Worm (Caenorhabditis elegans) whole organism, L3 larva: ENCODE data around the gene Y42A5A.3.

Experiments used
- ZK546.5 ChIP-seq: sonication (generic microtip); optimal IDR thresholded peaks from 2 replicates; lab custom pipeline; 2017; ENCODE audit warnings: missing biosample characterization, missing genetic modification characterization
- aly-2 ChIP-seq: fragments of 150-350 bp; optimal IDR thresholded peaks from 2 replicates; lab custom pipeline; 2014; ENCODE audit warnings: missing biosample characterization, missing genetic modification characterization
- ama-1 ChIP-seq: fragments of 150-350 bp; optimal IDR thresholded peaks from 2 replicates; lab custom pipeline; 2018
- ceh-28 ChIP-seq: fragments of 150-350 bp; optimal IDR thresholded peaks from 2 replicates; lab custom pipeline; 2014; ENCODE audit warnings: missing biosample characterization, missing genetic modification reagents, missing genetic modification characterization
- ceh-82 ChIP-seq: fragments of 150-350 bp; optimal IDR thresholded peaks from 2 replicates; lab custom pipeline; 2014; ENCODE audit warnings: missing biosample characterization, missing genetic modification characterization
- daf-12 ChIP-seq: fragments of 150-350 bp; optimal IDR thresholded peaks from 2 replicates; lab custom pipeline; 2014; ENCODE audit warnings: missing biosample characterization, missing genetic modification reagents, missing genetic modification characterization
- egl-5 ChIP-seq: fragments of 150-350 bp; optimal IDR thresholded peaks from 2 replicates; lab custom pipeline; 2017; ENCODE audit warnings: missing biosample characterization, missing genetic modification reagents, missing genetic modification characterization, inconsistent platforms
- elt-2 ChIP-seq: sonication (generic microtip); optimal IDR thresholded peaks from 2 replicates; lab custom pipeline; 2016; ENCODE audit warnings: missing genetic modification reagents, mild to moderate bottlenecking, missing genetic modification characterization, missing compliant biosample characterization
- elt-3 ChIP-seq, 3 experiments: fragments of 150-350 bp in 1 of 3; sonication (generic microtip) in 2 of 3; optimal IDR thresholded peaks; 2 replicates in 2 of 3; 4 replicates in 1 of 3; lab custom pipeline; 2014 to 2017; ENCODE audit warnings: missing biosample characterization in 3 of 3, missing genetic modification characterization in 3 of 3
- fkh-10 ChIP-seq: sonication (generic microtip); optimal IDR thresholded peaks from 2 replicates; lab custom pipeline; 2017; ENCODE audit warnings: missing biosample characterization, missing genetic modification reagents, missing genetic modification characterization
- fkh-2 ChIP-seq: fragments of 150-350 bp; optimal IDR thresholded peaks from 2 replicates; lab custom pipeline; 2014; ENCODE audit warnings: missing biosample characterization, missing genetic modification reagents, missing genetic modification characterization
- fos-1 ChIP-seq: fragments of 150-350 bp; optimal IDR thresholded peaks from 2 replicates; lab custom pipeline; 2014; ENCODE audit warnings: missing biosample characterization, missing genetic modification characterization
- hmg-11 ChIP-seq: sonication (generic microtip); optimal IDR thresholded peaks from 2 replicates; lab custom pipeline; 2016; ENCODE audit warnings: missing genetic modification characterization, missing compliant biosample characterization
- jun-1 ChIP-seq: fragments of 150-350 bp; optimal IDR thresholded peaks from 2 replicates; lab custom pipeline; 2014; ENCODE audit warnings: missing biosample characterization, missing genetic modification reagents, missing genetic modification characterization
- lin-15B ChIP-seq: fragments of 150-350 bp; optimal IDR thresholded peaks from 2 replicates; lab custom pipeline; 2014; ENCODE audit warnings: missing biosample characterization, missing genetic modification characterization
- lin-39 ChIP-seq: fragments of 150-350 bp; optimal IDR thresholded peaks from 2 replicates; lab custom pipeline; 2018; ENCODE audit warnings: missing biosample characterization, missing genetic modification reagents, missing genetic modification characterization
- mdl-1 ChIP-seq: fragments of 150-350 bp; optimal IDR thresholded peaks from 2 replicates; lab custom pipeline; 2014; ENCODE audit warnings: missing biosample characterization, missing genetic modification characterization
- mml-1 ChIP-seq: fragments of 150-350 bp; sonication (generic microtip); optimal IDR thresholded peaks from 3 replicates; lab custom pipeline; 2014; ENCODE audit warnings: missing biosample characterization, missing genetic modification characterization
- nhr-12 ChIP-seq: fragments of 150-350 bp; optimal IDR thresholded peaks from 2 replicates; lab custom pipeline; 2014; ENCODE audit warnings: missing biosample characterization, missing genetic modification characterization
- nhr-23 ChIP-seq: fragments of 150-350 bp; optimal IDR thresholded peaks from 2 replicates; lab custom pipeline; 2014; ENCODE audit warnings: missing biosample characterization, missing genetic modification reagents, missing genetic modification characterization
- nhr-25 ChIP-seq: sonication (generic microtip); optimal IDR thresholded peaks from 2 replicates; lab custom pipeline; 2017; ENCODE audit warnings: missing biosample characterization, missing genetic modification characterization
- nhr-43 ChIP-seq: sonication (generic microtip); optimal IDR thresholded peaks from 2 replicates; lab custom pipeline; 2016; ENCODE audit warnings: mild to moderate bottlenecking, missing genetic modification characterization, missing compliant biosample characterization; ENCODE audit not compliant: poor library complexity, severe bottlenecking
- nhr-76 ChIP-seq: fragments of 150-350 bp; sonication (generic microtip); optimal IDR thresholded peaks from 5 replicates; lab custom pipeline; 2014; ENCODE audit warnings: missing biosample characterization, missing genetic modification characterization
- nhr-77 ChIP-seq: fragments of 150-350 bp; optimal IDR thresholded peaks from 2 replicates; lab custom pipeline; 2014; ENCODE audit warnings: missing biosample characterization, missing genetic modification characterization
- pha-4 ChIP-seq: fragments of 150-350 bp; optimal IDR thresholded peaks from 2 replicates; lab custom pipeline; 2014; ENCODE audit warnings: missing biosample characterization, missing genetic modification reagents, missing genetic modification characterization
- pqm-1 ChIP-seq: fragments of 150-350 bp; optimal IDR thresholded peaks from 2 replicates; lab custom pipeline; 2017; ENCODE audit warnings: missing biosample characterization, missing genetic modification characterization, inconsistent platforms
- snpc-4 ChIP-seq: fragments of 150-350 bp; optimal IDR thresholded peaks from 2 replicates; lab custom pipeline; 2014; ENCODE audit warnings: missing biosample characterization, missing genetic modification characterization
- tbx-2 ChIP-seq: sonication (generic microtip); optimal IDR thresholded peaks from 2 replicates; lab custom pipeline; 2016; ENCODE audit warnings: mild to moderate bottlenecking, missing genetic modification characterization, missing compliant biosample characterization
- unc-62 ChIP-seq: fragments of 150-350 bp; sonication (generic microtip); optimal IDR thresholded peaks from 4 replicates; lab custom pipeline; 2014; ENCODE audit warnings: missing biosample characterization, missing genetic modification reagents, missing genetic modification characterization
- zag-1 ChIP-seq: fragments of 150-350 bp; optimal IDR thresholded peaks from 2 replicates; lab custom pipeline; 2014; ENCODE audit warnings: missing biosample characterization, missing genetic modification characterization
- ztf-4 ChIP-seq: fragments of 150-350 bp; optimal IDR thresholded peaks from 2 replicates; lab custom pipeline; 2014; ENCODE audit warnings: missing biosample characterization, missing genetic modification characterization

Gene Y42A5A.3

ce11 chrV:11073354-11073753, 22.4 kb downstream of the Y42A5A.3 start:
- TF ChIP-seq lin-15B (tag; lab: Kevin White, UChicago) (no peak), nhr-77 (tag; lab: Kevin White, UChicago) (no peak), snpc-4 (no peak), zag-1 (tag; lab: Kevin White, UChicago) (no peak), mml-1 (tag; lab: Kevin White, UChicago) (no peak), nhr-12 (tag; lab: Kevin White, UChicago) (no peak), nhr-43 (tag; lab: Kevin White, UChicago) (no peak), ZK546.5 (tag; lab: Kevin White, UChicago) (no peak)

- TF ChIP-seq nhr-23 (tag; lab: Kevin White, UChicago) (no peak), fkh-10 (GFP tag; lab: Kevin White, UChicago) (no peak), nhr-25 (tag; lab: Kevin White, UChicago) (no peak), aly-2 (no peak), lin-39 (no peak), ama-1 (peak; percentile 20), fos-1 (tag; lab: Kevin White, UChicago) (no peak)
Observed at ce11 chrV:11071453-11071852, 24.3 kb downstream of the Y42A5A.3 start.

- TF ChIP-seq jun-1 (tag; lab: Kevin White, UChicago): peak; percentile 2
- TF ChIP-seq elt-2 (tag; lab: Kevin White, UChicago): peak; percentile 54
- TF ChIP-seq aly-2: no peak
- peak; percentile 66 for TF ChIP-seq ceh-28 (tag; lab: Kevin White, UChicago)
- TF ChIP-seq fkh-10 (GFP tag; lab: Kevin White, UChicago): no peak
- peak; percentile 34 for TF ChIP-seq nhr-43 (tag; lab: Kevin White, UChicago)
- TF ChIP-seq pqm-1 (tag; lab: Kevin White, UChicago): peak; percentile 47
- peak; percentile 62 for TF ChIP-seq pha-4 (tag; lab: Kevin White, UChicago)
- TF ChIP-seq unc-62 (GFP tag; lab: Kevin White, UChicago): no peak
- TF ChIP-seq nhr-25 (tag; lab: Kevin White, UChicago): peak; percentile 36
Observed at ce11 chrV:11070388-11070787, 25.4 kb downstream of the Y42A5A.3 start.

- TF ChIP-seq elt-2 (tag; lab: Kevin White, UChicago) (peak; percentile 98), mdl-1 (tag; lab: Kevin White, UChicago) (no peak), jun-1 (tag; lab: Kevin White, UChicago) (peak; percentile 86), pqm-1 (tag; lab: Kevin White, UChicago) (peak; percentile 99), fos-1 (tag; lab: Kevin White, UChicago) (no peak), pha-4 (tag; lab: Kevin White, UChicago) (peak; percentile 83)
Observed at ce11 chrV:11069277-11069676, 26.5 kb downstream of the Y42A5A.3 start, which contains the start of gene T04C12.8. Gene T04C12.8, minus strand, starts transcription at chrV:11069358.

ce11 chrV:11065513-11065912, 30.3 kb downstream of the Y42A5A.3 start, which contains the start of gene nlp-80:
Gene nlp-80, minus strand, starts transcription at chrV:11065613.
- no peak for TF ChIP-seq nhr-76 (tag; lab: Kevin White, UChicago)
- no peak for TF ChIP-seq daf-12 (tag; lab: Kevin White, UChicago)
- no peak for TF ChIP-seq elt-3 (tag; optimal IDR thresholded peaks at IDR 0.05; lab: Kevin White, UChicago)
- no peak for TF ChIP-seq ztf-4
- TF ChIP-seq zag-1 (tag; lab: Kevin White, UChicago): no peak
- no peak for TF ChIP-seq fkh-2 (tag; lab: Kevin White, UChicago)
- TF ChIP-seq nhr-43 (tag; lab: Kevin White, UChicago): no peak
- TF ChIP-seq ceh-82: no peak
- no peak for TF ChIP-seq pha-4 (tag; lab: Kevin White, UChicago)
- TF ChIP-seq egl-5: no peak
- no peak for TF ChIP-seq pqm-1 (tag; lab: Kevin White, UChicago)
- no peak for TF ChIP-seq hmg-11
- TF ChIP-seq tbx-2 (tag; lab: Kevin White, UChicago): no peak
- TF ChIP-seq nhr-12 (tag; lab: Kevin White, UChicago): no peak
- TF ChIP-seq nhr-77 (tag; lab: Kevin White, UChicago): no peak
- TF ChIP-seq nhr-23 (tag; lab: Kevin White, UChicago): no peak
- TF ChIP-seq elt-2 (tag; lab: Kevin White, UChicago): no peak
- no peak for TF ChIP-seq nhr-25 (tag; lab: Kevin White, UChicago)
- TF ChIP-seq snpc-4: no peak
